Worm (Caenorhabditis elegans) whole organism, midembryonic: Measurements from ENCODE around the gene srh-180.

Experiments used
- cog-1 ChIP-seq: sonication (generic microtip); optimal IDR thresholded peaks from 2 replicates; lab custom pipeline; 2016; ENCODE audit warnings: missing genetic modification characterization, missing compliant biosample characterization
- ztf-23 ChIP-seq: fragments of 200-800 bp; sonication (Bioruptor generic); IDR thresholded peaks from 2 replicates; pipeline ENCODE4 v1.3.6; 2022; ENCODE audit warnings: missing genetic modification reagents, missing genetic modification characterization, missing compliant biosample characterization

ce11 chrV:16282147-16282546, 35.2 kb upstream of the srh-180 start, which contains the start of gene F28G4.2:
- TF ChIP-seq cog-1 (tag; lab: Kevin White, UChicago) (no peak), ztf-23 (GFP tag; lab: Robert Waterston, UW) (no peak)
